Fruit fly (Drosophila melanogaster) ovary, adult (tissue): ENCODE data around the gene Spn77Bc.

Experiments
- CG17801 ChIP-seq: fragments of 200-800 bp; optimal IDR thresholded peaks from 2 replicates; lab custom pipeline; 2019; ENCODE audit warnings: missing biosample characterization, mild to moderate bottlenecking, missing genetic modification characterization, moderate library complexity; ENCODE audit not compliant: partially characterized antibody

Gene Spn77Bc

DNA sequence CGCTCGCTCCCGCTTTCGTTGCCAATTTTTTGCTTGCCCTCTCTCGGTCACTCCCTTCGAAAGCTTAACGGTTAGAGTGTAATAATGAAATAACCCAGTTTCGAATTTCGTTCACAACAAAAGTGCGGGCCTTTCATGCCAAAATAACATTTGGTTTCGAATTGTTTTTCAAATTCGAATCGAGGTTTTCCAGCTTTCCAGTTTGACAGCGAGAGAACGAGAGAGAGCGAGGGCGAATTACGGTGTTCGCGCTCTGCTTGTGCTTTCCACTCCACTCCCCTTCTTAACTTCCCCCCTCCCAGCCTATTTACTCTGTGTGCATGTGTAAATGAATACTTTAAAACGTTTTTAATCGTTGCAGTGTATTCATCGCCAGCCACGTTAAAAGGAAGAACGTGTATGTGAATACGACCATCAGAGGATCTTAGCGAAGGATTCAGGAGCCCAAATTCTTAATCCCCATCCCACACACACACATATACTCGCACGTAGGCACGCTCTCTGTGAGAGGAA is 6.2 kb downstream of the Spn77Bc start:
- TF ChIP-seq CG17801 = no peak

DNA sequence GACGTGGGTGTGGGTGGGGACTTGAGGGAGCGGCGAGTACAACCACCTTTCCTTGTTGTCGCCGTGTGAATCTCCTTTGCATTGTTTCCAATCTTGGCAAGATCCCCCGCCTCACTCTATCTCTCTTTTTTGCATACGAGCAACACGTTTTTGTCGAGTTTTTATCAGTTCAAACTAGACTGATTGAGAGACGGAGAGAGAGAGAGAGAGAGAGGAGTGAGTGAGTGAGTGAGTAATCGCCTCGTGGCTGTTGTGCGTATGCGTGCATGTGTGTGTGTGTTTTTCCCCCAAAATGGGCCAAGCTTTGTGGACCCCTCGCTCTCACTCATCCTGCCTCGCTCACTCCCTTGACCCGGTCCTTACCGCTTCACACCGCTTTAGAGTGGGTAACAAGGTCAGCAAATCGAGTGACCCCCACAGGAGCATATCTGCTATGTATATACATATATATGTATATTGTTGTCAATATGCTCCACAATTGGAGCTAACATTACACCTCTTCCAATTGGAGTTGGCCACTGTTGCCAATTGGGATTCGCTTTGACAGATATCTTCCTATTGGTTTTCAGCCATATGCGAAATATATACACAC is 7.0 kb downstream of the Spn77Bc start:
- TF ChIP-seq CG17801 = no peak

DNA sequence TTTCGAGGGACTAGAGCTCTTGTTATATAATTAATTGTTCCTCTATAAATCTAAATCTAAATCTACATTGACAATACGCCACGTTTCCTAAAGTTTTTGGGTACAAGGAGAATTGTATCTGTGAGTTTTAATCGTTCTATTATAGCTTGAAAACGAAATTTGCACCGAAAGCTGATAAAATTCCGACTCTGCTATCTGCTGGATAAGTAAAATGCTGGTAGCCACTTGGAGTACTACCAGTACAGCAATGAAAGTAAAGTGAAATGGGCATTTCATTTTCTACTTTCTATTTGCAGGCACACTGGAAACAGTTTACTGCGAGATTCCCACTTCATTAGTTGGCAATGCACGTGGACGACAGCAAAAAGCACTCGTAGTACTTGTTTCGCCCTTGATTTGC is 10.7 kb downstream of the Spn77Bc start, which contains the start of gene CG5618:
CG5618 (plus strand) TSS at position 301 of the 400 bp plus-strand sequence.
- no peak for TF ChIP-seq CG17801

DNA sequence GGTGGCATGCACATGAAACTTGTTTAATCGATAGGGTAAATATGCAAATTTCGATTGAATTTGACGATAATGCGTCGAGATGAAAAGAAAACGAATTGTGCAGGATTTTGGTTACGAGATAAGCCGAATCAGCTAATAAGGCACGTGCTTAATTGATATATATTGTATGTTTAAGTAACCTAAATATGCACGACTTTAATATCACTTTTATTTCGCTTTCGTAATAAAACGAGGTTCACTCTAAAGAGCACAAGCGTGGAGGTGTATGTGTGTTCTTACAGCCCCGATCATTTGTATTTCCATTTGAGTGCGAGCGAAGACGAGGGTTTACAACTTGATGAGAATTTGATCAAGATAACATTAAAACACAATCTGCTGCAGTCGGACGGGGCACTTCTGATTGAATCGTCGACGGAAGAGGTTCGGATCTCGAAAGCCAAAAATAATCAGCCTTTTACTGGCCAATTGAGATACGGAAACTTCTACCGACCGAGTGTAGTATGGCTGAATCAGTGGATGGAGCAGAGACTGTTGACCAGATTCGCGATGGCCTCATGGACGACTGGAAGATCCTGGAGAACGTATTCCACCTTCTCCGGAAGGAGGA is 11.4 kb downstream of the Spn77Bc start:
- no peak for TF ChIP-seq CG17801

DNA sequence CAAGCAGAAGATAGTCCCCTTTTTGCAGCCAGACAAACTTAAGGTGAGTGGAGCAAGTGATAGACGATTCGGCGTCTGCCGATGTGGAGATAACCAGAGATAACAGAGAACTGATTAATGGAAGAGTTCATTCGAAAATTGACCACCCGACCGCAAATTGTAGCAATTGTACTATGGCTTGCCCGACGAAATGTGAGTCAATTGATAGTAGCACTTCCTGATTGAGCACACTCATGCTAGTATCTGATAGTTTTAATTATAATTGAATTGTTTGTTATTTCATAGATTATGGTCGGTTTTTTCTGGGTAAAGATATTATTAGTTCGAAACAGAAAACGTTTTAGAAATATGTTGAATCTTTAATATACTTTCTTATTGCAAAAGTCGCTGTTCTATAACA is 11.9 kb downstream of the Spn77Bc start:
- TF ChIP-seq CG17801 = no peak

DNA sequence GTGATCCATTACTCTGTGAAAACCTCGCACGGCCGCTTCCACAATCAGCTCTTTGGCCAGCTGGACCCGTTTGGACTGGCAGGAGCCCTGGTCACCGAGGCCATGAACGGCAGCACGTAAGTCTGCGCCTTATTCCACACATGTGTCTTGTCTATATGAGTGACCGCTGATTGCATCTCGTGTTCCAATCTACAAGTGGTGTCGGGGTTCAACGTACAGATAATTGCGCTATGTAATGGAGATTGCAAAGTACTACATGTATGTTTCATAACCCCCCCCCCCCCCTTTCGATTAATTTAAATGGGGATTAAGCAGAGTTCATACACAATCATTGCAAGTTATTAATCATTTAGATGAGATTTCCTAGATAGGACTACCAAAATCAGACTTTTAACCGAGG is 12.4 kb downstream of the Spn77Bc start:
- no peak for TF ChIP-seq CG17801

DNA sequence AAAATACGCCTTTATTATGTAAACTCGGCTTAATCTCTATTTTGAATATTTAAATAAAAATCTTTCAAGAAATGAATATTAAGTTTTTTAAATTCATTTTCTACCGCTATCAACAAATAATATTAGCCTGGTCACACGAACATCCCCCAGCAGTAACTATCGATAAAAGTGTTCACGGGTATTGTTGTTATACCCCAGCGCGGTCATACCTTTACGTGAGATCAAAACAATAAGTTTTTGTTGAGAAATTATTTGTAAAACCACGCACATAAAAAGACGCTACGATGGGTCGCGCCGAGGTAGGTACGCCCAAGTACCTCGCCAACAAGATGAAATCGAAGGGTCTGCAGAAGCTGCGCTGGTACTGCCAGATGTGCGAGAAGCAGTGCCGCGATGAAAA is 14.2 kb downstream of the Spn77Bc start, which contains the start of gene kin17:
kin17 (plus strand) TSS at position 195 of the 400 bp plus-strand sequence.
- TF ChIP-seq CG17801 = no peak

DNA sequence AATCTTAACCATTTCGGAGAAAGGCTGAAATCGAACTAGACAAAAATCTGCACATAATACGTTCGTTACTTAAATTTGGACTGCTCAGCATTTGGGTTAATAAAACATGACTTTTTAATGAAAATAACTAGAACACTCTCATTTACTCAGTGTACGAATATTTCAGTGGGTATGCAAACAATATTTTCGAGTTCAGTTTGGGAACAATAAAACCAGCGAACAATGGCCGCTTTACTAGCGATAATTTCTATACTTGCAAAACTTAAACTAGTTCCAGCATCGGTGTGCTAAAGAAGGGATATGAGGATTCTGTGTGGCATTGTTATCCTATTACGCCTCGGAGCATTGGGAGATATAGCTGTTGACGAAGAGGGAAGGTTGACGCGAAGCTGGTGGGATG is 15.8 kb downstream of the Spn77Bc start, which contains the start of gene CG5665:
CG5665 (plus strand) TSS at position 301 of the 400 bp plus-strand sequence.
- TF ChIP-seq CG17801 = no peak

DNA sequence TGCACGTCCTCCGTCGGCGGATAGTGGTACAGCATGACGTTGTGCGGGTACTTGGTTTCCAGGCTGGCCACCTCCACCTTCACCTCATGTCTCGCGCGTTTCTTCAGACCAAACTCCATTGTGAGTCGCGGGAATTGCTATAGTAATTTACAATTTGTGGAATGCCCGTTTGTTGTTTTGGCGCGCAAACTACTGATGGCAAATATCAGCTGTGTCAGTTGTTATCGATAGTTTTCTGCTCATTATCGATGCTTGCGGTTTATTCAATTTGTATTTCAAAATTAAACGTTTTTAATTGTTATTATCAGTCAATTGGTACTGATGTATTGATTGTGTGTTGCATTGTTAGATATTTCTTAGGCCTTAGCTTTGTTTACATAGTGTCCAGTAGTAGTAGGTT is 19.0 kb downstream of the Spn77Bc start, which contains the start of gene Prim2:
Prim2 (minus strand) TSS at position 197 of the 400 bp plus-strand sequence.
- no peak for TF ChIP-seq CG17801

DNA sequence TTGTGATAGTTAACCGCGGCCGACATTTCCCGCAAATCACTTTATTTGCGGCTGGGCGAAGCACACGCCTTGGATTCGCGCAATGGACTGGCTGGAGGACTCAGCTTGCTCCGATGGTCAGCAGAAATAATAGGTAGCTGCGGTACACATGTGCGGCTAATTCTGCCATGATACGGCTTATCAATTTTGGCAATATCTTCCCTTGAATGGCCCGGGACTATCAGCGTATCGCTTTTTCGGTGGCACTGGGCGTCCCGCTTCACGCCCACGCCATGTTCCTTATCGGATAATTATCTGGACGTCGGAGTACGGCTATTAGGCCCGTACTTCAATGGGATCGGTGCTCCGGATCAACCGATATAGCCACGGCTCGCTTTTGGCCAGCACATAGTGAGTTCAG is 23.6 kb downstream of the Spn77Bc start:
- TF ChIP-seq CG17801 = no peak

DNA sequence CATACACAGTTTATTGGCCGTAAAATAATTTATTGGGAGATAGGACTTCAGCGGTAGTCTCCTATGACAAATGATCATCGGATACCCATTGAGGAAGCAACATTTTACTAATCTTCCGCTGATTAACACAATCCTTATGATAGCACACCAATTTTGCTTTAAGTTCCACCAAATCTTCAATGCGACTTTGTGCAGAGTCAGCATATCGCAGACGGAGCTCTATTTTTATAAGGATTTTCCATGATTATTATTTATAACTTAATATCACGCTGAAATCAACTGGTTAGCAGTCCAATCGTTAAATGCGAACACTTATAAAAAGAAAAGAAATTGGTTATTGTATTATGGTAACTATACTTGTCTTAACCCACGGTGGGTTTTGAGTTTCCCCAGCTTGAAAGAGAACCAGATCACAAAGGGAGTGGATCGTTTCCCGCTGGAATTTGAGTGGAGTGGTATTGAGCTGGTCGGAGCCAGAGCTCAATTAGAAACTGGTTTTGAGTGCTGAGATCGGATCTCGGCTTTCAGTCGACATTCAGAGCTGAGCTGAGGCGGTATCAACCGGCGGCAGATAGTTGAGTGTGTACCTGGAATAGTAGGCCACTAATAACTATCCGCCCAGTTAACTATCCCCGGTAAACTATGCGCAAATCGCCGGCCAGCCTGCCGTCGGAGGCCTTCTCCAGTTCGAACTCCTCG is 24.4 kb downstream of the Spn77Bc start, which contains the start of the genes Toll-9 and in:
Toll-9 (minus strand) TSS at position 51 of the 699 bp plus-strand sequence.
in (plus strand) TSS at position 525 of the 699 bp plus-strand sequence.
- no peak for TF ChIP-seq CG17801

DNA sequence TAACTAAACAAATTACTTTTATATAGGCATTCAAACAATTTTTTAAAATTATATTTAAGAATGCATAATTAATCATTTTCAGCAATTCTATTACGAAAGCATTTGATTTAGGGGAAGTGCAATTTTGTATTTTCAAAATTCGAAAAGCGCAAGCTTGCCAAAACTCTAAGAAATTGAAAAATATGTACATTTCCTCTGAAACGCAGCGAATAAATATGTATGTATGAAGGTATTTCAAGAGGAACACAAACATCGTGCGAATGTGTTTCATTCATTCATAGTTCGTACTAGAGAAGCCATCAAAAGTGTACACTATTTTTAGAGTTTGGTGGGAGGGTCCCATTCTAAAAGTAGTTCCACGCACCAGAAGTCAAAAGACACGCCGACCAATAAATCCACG is 27.6 kb downstream of the Spn77Bc start, which contains the start of gene CG13247:
CG13247 (plus strand) TSS at position 301 of the 400 bp plus-strand sequence.
- no peak for TF ChIP-seq CG17801

DNA sequence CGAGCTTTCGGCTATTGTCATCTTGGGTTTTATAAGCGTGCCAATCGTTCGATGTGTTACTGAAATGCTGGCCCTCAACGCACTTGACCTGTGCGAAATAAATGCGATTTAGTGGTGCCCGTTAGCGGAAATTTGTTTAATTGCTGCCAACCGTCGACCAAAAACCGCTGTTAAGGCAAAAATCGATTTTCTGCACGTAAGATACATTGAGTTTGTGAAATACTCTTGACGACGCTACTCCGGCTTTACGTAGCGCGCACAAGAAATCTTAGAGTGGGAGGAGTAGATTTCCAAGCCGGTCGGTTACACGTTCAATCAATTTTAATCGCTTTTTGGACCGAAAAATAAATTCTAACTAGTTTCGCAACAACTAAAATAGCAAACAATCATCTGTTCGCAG is 33.0 kb downstream of the Spn77Bc start:
- TF ChIP-seq CG17801 = no peak

DNA sequence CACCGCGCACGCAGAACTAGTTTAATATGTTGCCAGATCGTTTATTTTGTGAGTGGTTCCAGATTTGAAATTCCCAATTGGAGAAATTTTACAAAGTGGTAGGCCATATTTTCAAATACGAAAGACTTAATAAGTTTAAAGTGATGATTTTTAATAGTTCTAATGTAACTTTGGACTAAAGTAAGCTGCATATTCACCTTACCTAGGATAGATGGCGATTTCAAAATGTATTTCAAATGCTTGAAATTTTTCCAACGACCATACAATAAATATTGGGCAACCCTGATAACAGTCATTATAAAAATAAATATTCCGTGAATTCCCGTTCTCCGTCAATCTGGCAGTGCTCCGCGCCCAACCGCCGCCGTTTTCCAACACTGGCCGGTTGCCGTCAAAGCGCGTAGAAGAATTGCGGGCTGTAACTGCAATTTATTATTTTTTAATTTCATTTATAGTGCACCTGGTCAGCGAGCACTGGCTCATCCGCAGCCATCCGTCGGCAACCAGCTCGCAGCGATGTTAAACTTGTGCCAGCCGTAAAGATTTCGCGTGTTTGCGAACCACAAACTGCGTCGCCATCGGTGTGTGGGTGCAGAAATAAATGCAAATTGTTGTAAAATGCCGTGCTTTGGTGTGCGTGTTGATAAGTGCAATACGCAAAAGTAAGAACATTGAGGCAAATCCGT is 33.6 kb downstream of the Spn77Bc start, which contains the start of the genes Ide and RhoBTB:
Ide (minus strand) TSS at position 19 of the 686 bp plus-strand sequence.
RhoBTB (plus strand) TSS at position 365 of the 686 bp plus-strand sequence.
- TF ChIP-seq CG17801 = peak; percentile 45

DNA sequence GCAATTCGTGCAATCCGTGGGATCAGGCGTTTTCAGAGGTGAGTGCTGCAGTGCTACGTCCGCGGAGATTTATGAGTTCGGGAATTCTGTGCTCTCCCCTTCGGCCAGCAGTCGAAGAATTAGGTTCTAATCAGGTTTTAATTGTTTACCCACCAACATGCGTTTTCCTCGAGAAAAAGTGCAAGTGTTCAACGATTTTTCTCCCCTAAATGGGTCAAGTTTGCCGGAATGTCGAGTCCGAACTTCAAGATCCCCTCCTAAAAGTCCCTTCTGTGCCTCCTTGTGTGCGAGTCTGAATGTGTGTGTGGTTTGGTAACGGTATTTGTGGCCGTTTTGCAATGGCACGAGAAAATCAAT is 34.1 kb downstream of the Spn77Bc start:
- no peak for TF ChIP-seq CG17801

DNA sequence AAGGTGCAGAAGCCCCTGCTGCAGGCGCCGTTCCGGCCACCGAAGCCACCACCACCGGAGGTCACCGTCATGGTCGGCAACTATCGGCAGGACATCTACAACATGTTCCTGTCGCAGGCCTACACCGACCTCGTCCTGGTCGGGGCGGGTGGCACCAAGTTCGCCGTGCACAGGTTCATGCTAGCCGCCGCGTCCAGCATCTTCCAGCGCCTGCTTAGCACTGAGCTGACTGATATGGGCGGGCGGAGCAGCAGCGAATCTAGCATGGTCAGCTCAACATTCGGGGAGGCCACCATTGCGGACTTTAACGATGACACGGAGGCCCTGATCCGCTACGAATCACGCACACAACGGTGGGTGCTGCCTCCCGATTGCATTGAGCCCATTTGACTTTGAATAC is 37.1 kb downstream of the Spn77Bc start:
- no peak for TF ChIP-seq CG17801
